Worm (Caenorhabditis elegans) whole organism, L4/young adult: Measurements from ENCODE around the gene F25G6.8.

ENCODE experiments used
- W03F9.2 ChIP-seq: fragments of 150-350 bp; optimal IDR thresholded peaks from 2 replicates; lab custom pipeline; 2014; ENCODE audit warnings: missing biosample characterization, missing genetic modification characterization
- dao-5 ChIP-seq: sonication (generic microtip); optimal IDR thresholded peaks from 2 replicates; lab custom pipeline; 2016; ENCODE audit warnings: missing genotype, missing genetic modification characterization, moderate library complexity, missing compliant biosample characterization
- him-1 ChIP-seq: sonication (generic microtip); optimal IDR thresholded peaks from 2 replicates; lab custom pipeline; 2016; ENCODE audit warnings: missing genotype, missing genetic modification reagents, missing genetic modification characterization, missing compliant biosample characterization

The F25G6.8 gene

ce11 chrV:8565075-8565474 is at the start of gene F25G6.8:
F25G6.8 (minus strand) TSS chrV:8565175.
- TF ChIP-seq dao-5 (tag; lab: Kevin White, UChicago) (no peak), him-1 (tag; lab: Kevin White, UChicago) (no peak), W03F9.2 (tag; lab: Kevin White, UChicago) (no peak)

ce11 chrV:8610633-8611404 is 45.8 kb upstream of the F25G6.8 start, which contains the start of gene fip-4:
fip-4 (minus strand) TSS chrV:8611268.
- no peak for TF ChIP-seq him-1 (tag; lab: Kevin White, UChicago)
- no peak for TF ChIP-seq W03F9.2 (tag; lab: Kevin White, UChicago)
- no peak for TF ChIP-seq dao-5 (tag; lab: Kevin White, UChicago)

ce11 chrV:8609776-8610529 is 45.0 kb upstream of the F25G6.8 start:
- no peak for TF ChIP-seq dao-5 (tag; lab: Kevin White, UChicago)
- TF ChIP-seq him-1 (tag; lab: Kevin White, UChicago) = no peak
- TF ChIP-seq W03F9.2 (tag; lab: Kevin White, UChicago) = no peak

- TF ChIP-seq dao-5 (tag; lab: Kevin White, UChicago) (no peak), him-1 (tag; lab: Kevin White, UChicago) (no peak)
These were observed 43.5 kb upstream of the F25G6.8 start for ce11 chrV:8608483-8608882.

ce11 chrV:8607353-8607850 is 42.4 kb upstream of the F25G6.8 start, which contains the start of gene smk-1:
smk-1 (plus strand) TSS chrV:8607800.
- TF ChIP-seq W03F9.2 (tag; lab: Kevin White, UChicago) (no peak), dao-5 (tag; lab: Kevin White, UChicago) (no peak), him-1 (tag; lab: Kevin White, UChicago) (no peak)

ce11 chrV:8606099-8606696 is 41.2 kb upstream of the F25G6.8 start, which contains the start of gene vps-60:
vps-60 (minus strand) TSS chrV:8606128.
- TF ChIP-seq him-1 (tag; lab: Kevin White, UChicago) (peak; percentile 81), dao-5 (tag; lab: Kevin White, UChicago) (no peak), W03F9.2 (tag; lab: Kevin White, UChicago) (peak; percentile 94)

- TF ChIP-seq dao-5 (tag; lab: Kevin White, UChicago) (no peak), W03F9.2 (tag; lab: Kevin White, UChicago) (no peak), him-1 (tag; lab: Kevin White, UChicago) (no peak)
These were observed 38.3 kb upstream of the F25G6.8 start, which contains the start of gene F41E6.5 for ce11 chrV:8603272-8603671. F41E6.5 (plus strand) TSS chrV:8603480.

- no peak for TF ChIP-seq W03F9.2 (tag; lab: Kevin White, UChicago)
- no peak for TF ChIP-seq dao-5 (tag; lab: Kevin White, UChicago)
- no peak for TF ChIP-seq him-1 (tag; lab: Kevin White, UChicago)
These were observed 37.7 kb upstream of the F25G6.8 start, which contains the start of gene F41E6.15 for ce11 chrV:8602638-8603037. F41E6.15 (minus strand) TSS chrV:8602738.

- TF ChIP-seq W03F9.2 (tag; lab: Kevin White, UChicago) = no peak
- TF ChIP-seq him-1 (tag; lab: Kevin White, UChicago) = no peak
- no peak for TF ChIP-seq dao-5 (tag; lab: Kevin White, UChicago)
These were observed 36.4 kb upstream of the F25G6.8 start, which contains the start of gene F41E6.8 for ce11 chrV:8601420-8601819. F41E6.8 (minus strand) TSS chrV:8601520.

- no peak for TF ChIP-seq dao-5 (tag; lab: Kevin White, UChicago)
- TF ChIP-seq W03F9.2 (tag; lab: Kevin White, UChicago) = no peak
- TF ChIP-seq him-1 (tag; lab: Kevin White, UChicago) = no peak
These were observed 35.0 kb upstream of the F25G6.8 start for ce11 chrV:8599957-8600356.

ce11 chrV:8599192-8599591 is 34.2 kb upstream of the F25G6.8 start, which contains the start of gene F41E6.7:
F41E6.7 (minus strand) TSS chrV:8599292.
- TF ChIP-seq him-1 (tag; lab: Kevin White, UChicago) = no peak

- TF ChIP-seq W03F9.2 (tag; lab: Kevin White, UChicago) = no peak
- no peak for TF ChIP-seq dao-5 (tag; lab: Kevin White, UChicago)
- no peak for TF ChIP-seq him-1 (tag; lab: Kevin White, UChicago)
These were observed 29.4 kb upstream of the F25G6.8 start, which contains the start of gene tag-196 for ce11 chrV:8594105-8594964. tag-196 (plus strand) TSS chrV:8594914.
